Fruit fly (Drosophila melanogaster): Measurements from ENCODE around the gene osi.
A peak's percentile ranks its signal among the peaks of the same experiment; 100 is the strongest.

- no peak for TF ChIP-seq CG7101 (tag; optimal IDR thresholded peaks at IDR 0.05)
- TF ChIP-seq bab1 (GFP tag; optimal IDR thresholded peaks at IDR 0.05), result no peak
- TF ChIP-seq Clk (GFP tag; optimal IDR thresholded peaks at IDR 0.05), result no peak
- no peak for TF ChIP-seq CG12768 (GFP tag; optimal IDR thresholded peaks at IDR 0.05)
- no peak for TF ChIP-seq Crg-1 (GFP tag; optimal IDR thresholded peaks at IDR 0.05)
- TF ChIP-seq toe (GFP tag; optimal IDR thresholded peaks at IDR 0.05), result no peak
- TF ChIP-seq Hr96 (GFP tag; optimal IDR thresholded peaks at IDR 0.05), result no peak
- no peak for TF ChIP-seq kay (GFP tag; ENCODE audit: borderline replicate concordance)
- TF ChIP-seq CG7045 (GFP tag; optimal IDR thresholded peaks at IDR 0.05), result no peak
- no peak for TF ChIP-seq ovo (GFP tag; optimal IDR thresholded peaks at IDR 0.05)
- TF ChIP-seq cic (GFP tag; optimal IDR thresholded peaks at IDR 0.05), result no peak
- TF ChIP-seq Mnt (GFP tag; optimal IDR thresholded peaks at IDR 0.05), result peak; percentile 34
- no peak for TF ChIP-seq cnc (optimal IDR thresholded peaks at IDR 0.05)
Measured at dm6 chr2L:16902003-16902402, 14.2 kb upstream of the osi start, which contains the start of gene CG12288.
